Worm (Caenorhabditis elegans) whole organism, L2 larva: Measurements from ENCODE around the gene acl-14.

Source experiments
- ZK546.5 ChIP-seq: sonication (generic microtip); optimal IDR thresholded peaks from 2 replicates; lab custom pipeline; 2017; ENCODE audit warnings: missing biosample characterization, missing genetic modification characterization
- aly-2 ChIP-seq: fragments of 150-350 bp; optimal IDR thresholded peaks from 2 replicates; lab custom pipeline; 2014; ENCODE audit warnings: missing biosample characterization, missing genetic modification characterization
- ceh-16 ChIP-seq: fragments of 150-350 bp; optimal IDR thresholded peaks from 2 replicates; lab custom pipeline; 2014; ENCODE audit warnings: missing biosample characterization, missing genetic modification characterization
- elt-1 ChIP-seq: fragments of 150-350 bp; optimal IDR thresholded peaks from 2 replicates; lab custom pipeline; 2014; ENCODE audit warnings: missing biosample characterization, missing genetic modification characterization
- lin-39 ChIP-seq: fragments of 150-350 bp; optimal IDR thresholded peaks from 2 replicates; lab custom pipeline; 2014; ENCODE audit warnings: missing biosample characterization, missing genetic modification reagents, missing genetic modification characterization
- lsy-2 ChIP-seq, 2 experiments: fragments of 150-350 bp in 1 of 2; sonication (generic microtip) in 1 of 2; optimal IDR thresholded peaks; 2 replicates each; lab custom pipeline; 2014 to 2017; ENCODE audit warnings: missing biosample characterization in 2 of 2, missing genetic modification characterization in 2 of 2
- mdl-1 ChIP-seq, 2 experiments: fragments of 150-350 bp in 1 of 2; sonication (generic microtip) in 1 of 2; optimal IDR thresholded peaks; 2 replicates each; lab custom pipeline; 2017; ENCODE audit warnings: missing biosample characterization in 2 of 2, missing genetic modification characterization in 2 of 2
- nhr-237 ChIP-seq: fragments of 150-350 bp; optimal IDR thresholded peaks from 2 replicates; lab custom pipeline; 2014; ENCODE audit warnings: missing biosample characterization, missing genetic modification characterization
- nhr-6 ChIP-seq: fragments of 150-350 bp; optimal IDR thresholded peaks from 2 replicates; lab custom pipeline; 2014; ENCODE audit warnings: missing biosample characterization, missing genetic modification characterization
- nhr-77 ChIP-seq: fragments of 150-350 bp; optimal IDR thresholded peaks from 2 replicates; lab custom pipeline; 2014; ENCODE audit warnings: missing biosample characterization, missing genetic modification characterization
- skn-1 ChIP-seq: sonication (generic microtip); optimal IDR thresholded peaks from 2 replicates; lab custom pipeline; 2017; ENCODE audit warnings: missing biosample characterization, missing genetic modification characterization
- snpc-4 ChIP-seq: fragments of 150-350 bp; optimal IDR thresholded peaks from 2 replicates; lab custom pipeline; 2014; ENCODE audit warnings: missing biosample characterization, missing genetic modification characterization
- zag-1 ChIP-seq: fragments of 150-350 bp; optimal IDR thresholded peaks from 2 replicates; lab custom pipeline; 2014; ENCODE audit warnings: missing biosample characterization, missing genetic modification characterization

DNA sequence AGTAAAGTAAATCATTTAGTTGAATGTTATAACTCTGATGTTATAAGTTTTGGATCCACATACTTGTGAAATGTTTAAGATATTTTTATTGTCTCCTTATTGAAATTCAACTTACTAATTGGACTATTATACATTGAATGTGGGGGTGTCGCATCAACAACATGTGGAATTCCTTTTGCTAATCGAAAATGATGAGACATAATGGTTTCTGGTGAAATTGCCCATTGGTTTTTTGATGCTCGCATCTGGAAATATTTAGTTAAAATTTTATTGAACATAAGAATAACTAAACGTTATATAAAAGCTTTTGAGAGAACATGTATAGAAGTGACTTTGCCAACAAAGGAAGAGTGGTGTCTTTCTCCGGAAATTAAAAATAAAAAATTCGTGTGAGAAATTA is 41.5 kb downstream of the acl-14 start, which contains the start of gene ZK682.7:
- no peak for TF ChIP-seq lsy-2 (tag; optimal IDR thresholded peaks at IDR 0.05; lab: Kevin White, UChicago)
- no peak for TF ChIP-seq ZK546.5 (tag; lab: Kevin White, UChicago)
- TF ChIP-seq skn-1 (tag; lab: Kevin White, UChicago), result no peak
- no peak for TF ChIP-seq ceh-16 (tag; lab: Kevin White, UChicago)
- TF ChIP-seq elt-1, result no peak
- no peak for TF ChIP-seq lin-39 (tag; lab: Kevin White, UChicago)
- TF ChIP-seq nhr-237 (tag; lab: Kevin White, UChicago), result no peak
- no peak for TF ChIP-seq zag-1
- no peak for TF ChIP-seq aly-2
- TF ChIP-seq snpc-4 (tag; lab: Kevin White, UChicago), result no peak
- TF ChIP-seq mdl-1 (tag; optimal IDR thresholded peaks at IDR 0.05; lab: Kevin White, UChicago), result no peak
- no peak for TF ChIP-seq nhr-6 (tag; lab: Kevin White, UChicago)
- no peak for TF ChIP-seq nhr-77 (tag; lab: Kevin White, UChicago)
